Fruit fly (Drosophila melanogaster) whole organism, prepupa: ENCODE data around the gene Fbw5.

ENCODE experiments used
- Blimp-1 ChIP-seq: fragments of 200-800 bp; sonication (Bioruptor generic); optimal IDR thresholded peaks from 3 replicates; lab custom pipeline; 2017; ENCODE audit warnings: missing biosample characterization, missing genetic modification characterization, mild to moderate bottlenecking, moderate library complexity, missing genetic modification reagents
- CG10631 ChIP-seq: fragments of 200-800 bp; sonication (Bioruptor generic); optimal IDR thresholded peaks from 2 replicates; lab custom pipeline; 2016; ENCODE audit warnings: missing biosample characterization, missing genetic modification characterization
- CG11294 ChIP-seq: fragments of 200-800 bp; sonication (Bioruptor generic); IDR thresholded peaks from 2 replicates; pipeline ENCODE4 v1.3.6; 2022; ENCODE audit warnings: missing biosample characterization, missing genetic modification characterization
- CG11762 ChIP-seq: fragments of 200-800 bp; sonication (Bioruptor generic); optimal IDR thresholded peaks from 3 replicates; lab custom pipeline; 2016; ENCODE audit warnings: missing biosample characterization, missing genetic modification characterization; ENCODE audit not compliant: insufficient read depth
- CG15336 ChIP-seq: fragments of 200-800 bp; sonication (Bioruptor generic); IDR thresholded peaks from 2 replicates; pipeline ENCODE4 v1.3.6; 2022; ENCODE audit warnings: missing biosample characterization, missing genetic modification characterization
- CG1621 ChIP-seq: fragments of 200-800 bp; sonication (Bioruptor generic); optimal IDR thresholded peaks from 3 replicates; lab custom pipeline; 2018; ENCODE audit warnings: missing biosample characterization, mild to moderate bottlenecking, missing genetic modification characterization
- CG16779 ChIP-seq: fragments of 200-800 bp; sonication (Bioruptor generic); optimal IDR thresholded peaks from 3 replicates; lab custom pipeline; 2017; ENCODE audit warnings: missing biosample characterization, mild to moderate bottlenecking, missing genetic modification characterization
- CG3032 ChIP-seq: fragments of 200-800 bp; optimal IDR thresholded peaks from 2 replicates; lab custom pipeline; 2019; ENCODE audit warnings: missing biosample characterization, mild to moderate bottlenecking, missing genetic modification characterization, moderate library complexity
- CG32006 ChIP-seq: fragments of 200-800 bp; sonication (Bioruptor generic); optimal IDR thresholded peaks from 3 replicates; lab custom pipeline; 2017; ENCODE audit warnings: missing biosample characterization, mild to moderate bottlenecking, missing genetic modification characterization
- CG34406 ChIP-seq: fragments of 200-800 bp; sonication (Bioruptor generic); optimal IDR thresholded peaks from 3 replicates; lab custom pipeline; 2016; ENCODE audit warnings: missing biosample characterization, missing genetic modification characterization
- CG3919 ChIP-seq: fragments of 200-800 bp; sonication (Bioruptor generic); optimal IDR thresholded peaks from 3 replicates; lab custom pipeline; 2016; ENCODE audit warnings: missing biosample characterization, missing genetic modification characterization
- CG6163 ChIP-seq: fragments of 200-800 bp; sonication (Bioruptor generic); IDR thresholded peaks from 3 replicates; pipeline ENCODE4 v1.3.6; 2022; ENCODE audit warnings: missing biosample characterization, missing genetic modification characterization
- CG6276 ChIP-seq: fragments of 200-800 bp; sonication (Bioruptor generic); optimal IDR thresholded peaks from 2 replicates; lab custom pipeline; 2017; ENCODE audit warnings: missing biosample characterization, mild to moderate bottlenecking, missing genetic modification characterization
- CG6792 ChIP-seq: fragments of 200-800 bp; sonication (Bioruptor generic); optimal IDR thresholded peaks from 3 replicates; lab custom pipeline; 2016; ENCODE audit warnings: missing biosample characterization, missing genetic modification characterization
- CG6808 ChIP-seq: fragments of 200-800 bp; sonication (Bioruptor generic); optimal IDR thresholded peaks from 3 replicates; lab custom pipeline; 2017; ENCODE audit warnings: missing biosample characterization, missing genetic modification characterization, mild to moderate bottlenecking, moderate library complexity, missing genetic modification reagents
- CG6854 ChIP-seq: fragments of 200-800 bp; sonication (Bioruptor generic); optimal IDR thresholded peaks from 2 replicates; lab custom pipeline; 2017; ENCODE audit warnings: missing biosample characterization, mild to moderate bottlenecking, missing genetic modification characterization
- CG7368 ChIP-seq: fragments of 200-800 bp; sonication (Bioruptor generic); optimal IDR thresholded peaks from 3 replicates; lab custom pipeline; 2016; ENCODE audit warnings: missing biosample characterization, missing genetic modification characterization
- CG8119 ChIP-seq: fragments of 200-800 bp; sonication (Bioruptor generic); IDR thresholded peaks from 3 replicates; pipeline ENCODE4 v1.3.6; 2022; ENCODE audit warnings: missing biosample characterization, missing genetic modification characterization
- CG8319 ChIP-seq: fragments of 200-800 bp; sonication (Bioruptor generic); optimal IDR thresholded peaks from 3 replicates; lab custom pipeline; 2016; ENCODE audit warnings: missing biosample characterization, missing genetic modification characterization
- CG9139 ChIP-seq: fragments of 200-800 bp; sonication (Bioruptor generic); optimal IDR thresholded peaks from 3 replicates; lab custom pipeline; 2017; ENCODE audit warnings: missing biosample characterization, mild to moderate bottlenecking, missing genetic modification characterization
- Ets21C ChIP-seq: fragments of 200-800 bp; sonication (Bioruptor generic); optimal IDR thresholded peaks from 3 replicates; lab custom pipeline; 2016; ENCODE audit warnings: missing biosample characterization, missing genetic modification characterization
- Ets96B ChIP-seq: fragments of 200-800 bp; optimal IDR thresholded peaks from 2 replicates; lab custom pipeline; 2019; ENCODE audit warnings: missing biosample characterization, mild to moderate bottlenecking, missing genetic modification characterization, moderate library complexity
- Gug ChIP-seq: fragments of 200-800 bp; sonication (Bioruptor generic); IDR thresholded peaks from 2 replicates; pipeline ENCODE4 v1.3.6; 2022; ENCODE audit warnings: missing biosample characterization, missing genetic modification characterization
- Hr4 ChIP-seq: fragments of 200-800 bp; sonication (Bioruptor generic); optimal IDR thresholded peaks from 3 replicates; lab custom pipeline; 2016; ENCODE audit warnings: missing biosample characterization, missing genetic modification characterization
- OdsH ChIP-seq: fragments of 200-800 bp; sonication (Bioruptor generic); optimal IDR thresholded peaks from 3 replicates; lab custom pipeline; 2016; ENCODE audit warnings: missing biosample characterization, missing genetic modification characterization
- Smox ChIP-seq: fragments of 200-800 bp; sonication (Bioruptor generic); optimal IDR thresholded peaks from 3 replicates; lab custom pipeline; 2016; ENCODE audit warnings: missing biosample characterization, missing genetic modification characterization
- Sox14 ChIP-seq: fragments of 200-800 bp; sonication (Bioruptor generic); optimal IDR thresholded peaks from 3 replicates; lab custom pipeline; 2016; ENCODE audit warnings: missing biosample characterization, missing genetic modification characterization
- Sox15 ChIP-seq: fragments of 200-800 bp; sonication (Bioruptor generic); optimal IDR thresholded peaks from 3 replicates; lab custom pipeline; 2016; ENCODE audit warnings: missing biosample characterization, missing genetic modification characterization
- achi ChIP-seq: fragments of 200-800 bp; sonication (Bioruptor generic); optimal IDR thresholded peaks from 3 replicates; lab custom pipeline; 2016; ENCODE audit warnings: missing biosample characterization, missing genetic modification characterization
- acj6 ChIP-seq: fragments of 200-800 bp; sonication (Bioruptor generic); optimal IDR thresholded peaks from 3 replicates; lab custom pipeline; 2016; ENCODE audit warnings: missing biosample characterization, missing genetic modification characterization
- cyc ChIP-seq: fragments of 200-800 bp; sonication (Bioruptor generic); optimal IDR thresholded peaks from 3 replicates; lab custom pipeline; 2016; ENCODE audit warnings: missing biosample characterization, missing genetic modification characterization
- dac ChIP-seq: fragments of 200-800 bp; sonication (Bioruptor generic); optimal IDR thresholded peaks from 2 replicates; lab custom pipeline; 2017; ENCODE audit warnings: missing biosample characterization, mild to moderate bottlenecking, missing genetic modification characterization
- dsx ChIP-seq: fragments of 200-800 bp; optimal IDR thresholded peaks from 3 replicates; lab custom pipeline; 2019; ENCODE audit warnings: missing biosample characterization, mild to moderate bottlenecking, missing genetic modification characterization, moderate library complexity; ENCODE audit not compliant: poor library complexity, severe bottlenecking
- eg ChIP-seq: fragments of 200-800 bp; sonication (Bioruptor generic); IDR thresholded peaks from 3 replicates; pipeline ENCODE4 v1.3.6; 2022; ENCODE audit warnings: missing biosample characterization, missing genetic modification characterization
- fd59A ChIP-seq: fragments of 200-800 bp; sonication (Bioruptor generic); optimal IDR thresholded peaks from 2 replicates; lab custom pipeline; 2017; ENCODE audit warnings: missing biosample characterization, mild to moderate bottlenecking, missing genetic modification characterization, missing genetic modification reagents
- fkh ChIP-seq: fragments of 200-800 bp; sonication (Bioruptor generic); optimal IDR thresholded peaks from 3 replicates; lab custom pipeline; 2017; ENCODE audit warnings: missing biosample characterization, mild to moderate bottlenecking, missing genetic modification characterization, moderate library complexity
- lz ChIP-seq: fragments of 200-800 bp; sonication (Bioruptor generic); optimal IDR thresholded peaks from 3 replicates; lab custom pipeline; 2016; ENCODE audit warnings: missing biosample characterization, missing genetic modification characterization
- net ChIP-seq: fragments of 200-800 bp; sonication (Bioruptor generic); optimal IDR thresholded peaks from 3 replicates; lab custom pipeline; 2016; ENCODE audit warnings: missing biosample characterization, missing genetic modification characterization
- pdm3 ChIP-seq: fragments of 200-800 bp; sonication (Bioruptor generic); optimal IDR thresholded peaks from 3 replicates; lab custom pipeline; 2016; ENCODE audit warnings: missing biosample characterization, missing genetic modification characterization
- salr ChIP-seq, 2 experiments: fragments of 200-800 bp; sonication (Bioruptor generic); optimal IDR thresholded peaks; 3 replicates each; lab custom pipeline; 2016 to 2018; ENCODE audit warnings: missing biosample characterization in 2 of 2, missing genetic modification characterization in 2 of 2, mild to moderate bottlenecking in 1 of 2
- svp ChIP-seq: fragments of 200-800 bp; sonication (Bioruptor generic); peaks from one replicate; lab custom pipeline; 2016; ENCODE audit warnings: missing biosample characterization, missing genetic modification characterization
- topi ChIP-seq: fragments of 200-800 bp; sonication (Bioruptor generic); optimal IDR thresholded peaks from 3 replicates; lab custom pipeline; 2016; ENCODE audit warnings: missing biosample characterization, missing genetic modification characterization
- vri ChIP-seq: fragments of 200-800 bp; sonication (Bioruptor generic); optimal IDR thresholded peaks from 3 replicates; lab custom pipeline; 2016; ENCODE audit warnings: missing biosample characterization, mild to moderate bottlenecking, missing genetic modification characterization

Gene Fbw5

dm6 chr2L:6065823-6066222, at the start of gene Fbw5, which contains the start of gene CG9147 (continued):
- TF ChIP-seq pdm3 (GFP tag; lab: Kevin White, UChicago), result peak; percentile 100
- peak; percentile 100 for TF ChIP-seq CG8119 (GFP tag; lab: Robert Waterston, UW)
- TF ChIP-seq CG6276, result peak; percentile 99
- peak; percentile 99 for TF ChIP-seq CG16779
- TF ChIP-seq salr (GFP tag; optimal IDR thresholded peaks at IDR 0.05; lab: Kevin White, UChicago), result peak; percentile 100
- peak; percentile 100 for TF ChIP-seq CG15336 (GFP tag; lab: Robert Waterston, UW)
- peak; percentile 99 for TF ChIP-seq CG6854 (GFP tag; lab: Kevin White, UChicago)
- peak; percentile 100 for TF ChIP-seq Ets96B
- TF ChIP-seq, all 60 proteins: peak for 60

dm6 chr2L:6110781-6111180, 45.0 kb upstream of the Fbw5 start:
- TF ChIP-seq svp (GFP tag; lab: Kevin White, UChicago), result peak; percentile 28
- no peak for TF ChIP-seq achi (GFP tag; lab: Kevin White, UChicago)
- no peak for TF ChIP-seq CG34406 (GFP tag; lab: Kevin White, UChicago)

dm6 chr2L:6109313-6109847, 43.6 kb upstream of the Fbw5 start:
- TF ChIP-seq svp (GFP tag; lab: Kevin White, UChicago) (peak; percentile 2), cyc (GFP tag; lab: Kevin White, UChicago) (no peak)

dm6 chr2L:6100202-6100689, 34.5 kb upstream of the Fbw5 start, which contains the start of gene stai:
TSS of gene stai (plus strand) at chr2L:6100377.
- TF ChIP-seq CG6276, result peak; percentile 17
- TF ChIP-seq CG6163 (GFP tag; lab: Robert Waterston, UW), result peak; percentile 83; the same call in 2 of the 3 replicates
- TF ChIP-seq CG11762 (GFP tag; lab: Kevin White, UChicago), result peak; percentile 12
- TF ChIP-seq CG6792 (GFP tag; lab: Kevin White, UChicago), result no peak
- peak; percentile 51 for TF ChIP-seq CG9139 (GFP tag; lab: Kevin White, UChicago)
- TF ChIP-seq topi (GFP tag; lab: Kevin White, UChicago), result peak; percentile 34
- no peak for TF ChIP-seq Hr4 (GFP tag; lab: Kevin White, UChicago)
- TF ChIP-seq dsx, result peak; percentile 58
- peak; percentile 11 for TF ChIP-seq CG32006 (GFP tag; lab: Kevin White, UChicago)
- peak; percentile 24 for TF ChIP-seq CG1621
- TF ChIP-seq vri (GFP tag; lab: Kevin White, UChicago), result no peak
- peak; percentile 41 for TF ChIP-seq net (GFP tag; lab: Kevin White, UChicago)
- no peak for TF ChIP-seq CG3032 (tag; lab: Kevin White, UChicago)
- no peak for TF ChIP-seq CG34406 (GFP tag; lab: Kevin White, UChicago)
- TF ChIP-seq Blimp-1 (GFP tag; lab: Kevin White, UChicago), result peak; percentile 88
- no peak for TF ChIP-seq Ets21C (GFP tag; lab: Kevin White, UChicago)
- peak; percentile 68 for TF ChIP-seq CG6854 (GFP tag; lab: Kevin White, UChicago)
- no peak for TF ChIP-seq Smox (GFP tag; lab: Kevin White, UChicago)
- TF ChIP-seq Ets96B, result no peak
- TF ChIP-seq Gug (GFP tag; lab: Robert Waterston, UW), result no peak
- no peak for TF ChIP-seq CG10631 (GFP tag; lab: Kevin White, UChicago)
- TF ChIP-seq svp (GFP tag; lab: Kevin White, UChicago), result peak; percentile 93
- no peak for TF ChIP-seq CG11294
- no peak for TF ChIP-seq fd59A
- peak; percentile 39; the same call in 1 of the 3 replicates for TF ChIP-seq CG8119 (GFP tag; lab: Robert Waterston, UW)
- TF ChIP-seq CG3919, result peak; percentile 57
- no peak for TF ChIP-seq pdm3 (GFP tag; lab: Kevin White, UChicago)
- no peak for TF ChIP-seq CG8319 (GFP tag; lab: Kevin White, UChicago)
- TF ChIP-seq Sox15 (GFP tag; lab: Kevin White, UChicago), result no peak
- peak; percentile 17 for TF ChIP-seq CG7368 (GFP tag; lab: Kevin White, UChicago)
- TF ChIP-seq fkh (GFP tag; lab: Kevin White, UChicago), result peak; percentile 65
- TF ChIP-seq OdsH, result no peak
- TF ChIP-seq acj6 (GFP tag; lab: Kevin White, UChicago), result no peak
- TF ChIP-seq eg (GFP tag; lab: Robert Waterston, UW), result peak; percentile 54
- peak; percentile 13 for TF ChIP-seq lz (GFP tag; lab: Kevin White, UChicago)
- peak; percentile 21 for TF ChIP-seq dac
- no peak for TF ChIP-seq cyc (GFP tag; lab: Kevin White, UChicago)
- TF ChIP-seq CG6808 (GFP tag; lab: Kevin White, UChicago), result peak; percentile 66
- TF ChIP-seq CG15336 (GFP tag; lab: Robert Waterston, UW), result peak; percentile 25; the same call in 1 of the 2 replicates
- peak; percentile 56 for TF ChIP-seq Sox14 (GFP tag; lab: Kevin White, UChicago)
